Fruit fly (Drosophila melanogaster) whole organism, embryonic: ENCODE measurements around the gene CycG.

Experiments
- Atf6 ChIP-seq: fragments of 200-800 bp; sonication (Bioruptor generic); IDR thresholded peaks from 2 replicates; pipeline ENCODE4 v1.3.6; 2022; ENCODE audit warnings: missing biosample characterization, missing genetic modification characterization
- BEAF-32 ChIP-seq: fragments of 200-800 bp; sonication (Bioruptor generic); optimal IDR thresholded peaks from 3 replicates; lab custom pipeline; 2017; ENCODE audit warnings: missing biosample characterization, missing genetic modification characterization, mild to moderate bottlenecking, moderate library complexity, missing genetic modification reagents
- BtbVII ChIP-seq: fragments of 200-800 bp; sonication (Bioruptor generic); optimal IDR thresholded peaks from 3 replicates; lab custom pipeline; 2017; ENCODE audit warnings: missing biosample characterization, mild to moderate bottlenecking, missing genetic modification characterization
- CG11247 ChIP-seq: fragments of 200-800 bp; sonication (Bioruptor generic); IDR thresholded peaks from 2 replicates; pipeline ENCODE4 v1.3.6; 2022; ENCODE audit warnings: missing biosample characterization, missing genetic modification characterization
- CG12659 ChIP-seq: fragments of 200-800 bp; sonication (Bioruptor generic); optimal IDR thresholded peaks from 3 replicates; lab custom pipeline; 2017; ENCODE audit warnings: mild to moderate bottlenecking, missing biosample characterization, missing genetic modification reagents, missing genetic modification characterization
- CG12942 ChIP-seq: fragments of 200-800 bp; sonication (Bioruptor generic); optimal IDR thresholded peaks from 3 replicates; lab custom pipeline; 2016; ENCODE audit warnings: missing biosample characterization, missing genetic modification characterization
- CG13775 ChIP-seq: fragments of 200-800 bp; sonication (Bioruptor generic); optimal IDR thresholded peaks from 3 replicates; lab custom pipeline; 2017; ENCODE audit warnings: missing biosample characterization, mild to moderate bottlenecking, missing genetic modification characterization
- CG14014 ChIP-seq: fragments of 200-800 bp; sonication (Bioruptor generic); IDR thresholded peaks from 2 replicates; pipeline ENCODE4 v1.3.6; 2022; ENCODE audit warnings: missing biosample characterization, missing genetic modification characterization
- CG14710 ChIP-seq: fragments of 200-800 bp; sonication (Bioruptor generic); optimal IDR thresholded peaks from 3 replicates; lab custom pipeline; 2019; ENCODE audit warnings: missing biosample characterization, mild to moderate bottlenecking, missing genetic modification characterization, moderate library complexity
- CG15269 ChIP-seq: fragments of 200-800 bp; sonication (Bioruptor generic); optimal IDR thresholded peaks from 2 replicates; lab custom pipeline; 2018; ENCODE audit warnings: missing biosample characterization, mild to moderate bottlenecking, missing genetic modification characterization, moderate library complexity
- CG15479 ChIP-seq: fragments of 200-800 bp; sonication (Bioruptor generic); optimal IDR thresholded peaks from 3 replicates; lab custom pipeline; 2019; ENCODE audit warnings: missing biosample characterization, mild to moderate bottlenecking, missing genetic modification characterization, moderate library complexity
- CG18599 ChIP-seq: fragments of 200-800 bp; sonication (Bioruptor generic); optimal IDR thresholded peaks from 3 replicates; lab custom pipeline; 2017; ENCODE audit warnings: missing biosample characterization, missing genetic modification characterization, mild to moderate bottlenecking, moderate library complexity, missing genetic modification reagents
- CG2712 ChIP-seq: fragments of 200-800 bp; optimal IDR thresholded peaks from 3 replicates; lab custom pipeline; 2019; ENCODE audit warnings: missing biosample characterization, mild to moderate bottlenecking, missing genetic modification characterization, moderate library complexity
- CG3407 ChIP-seq: fragments of 200-800 bp; sonication (Bioruptor generic); optimal IDR thresholded peaks from 2 replicates; lab custom pipeline; 2018; ENCODE audit warnings: missing biosample characterization, mild to moderate bottlenecking, missing genetic modification characterization
- CG42726 ChIP-seq: fragments of 200-800 bp; sonication (Bioruptor generic); IDR thresholded peaks from 2 replicates; pipeline ENCODE4 v1.3.6; 2022; ENCODE audit warnings: missing biosample characterization, missing genetic modification characterization; ENCODE audit not compliant: partially characterized antibody
- CG4404 ChIP-seq: fragments of 200-800 bp; sonication (Bioruptor generic); IDR thresholded peaks from 2 replicates; pipeline ENCODE4 v1.3.6; 2022; ENCODE audit warnings: missing biosample characterization, missing genetic modification characterization
- CG4617 ChIP-seq: fragments of 200-800 bp; sonication (Bioruptor generic); optimal IDR thresholded peaks from 3 replicates; lab custom pipeline; 2016; ENCODE audit warnings: missing biosample characterization, missing genetic modification characterization, borderline replicate concordance
- CG5245 ChIP-seq: fragments of 200-800 bp; sonication (Bioruptor generic); optimal IDR thresholded peaks from 3 replicates; lab custom pipeline; 2016; ENCODE audit warnings: missing biosample characterization, missing genetic modification characterization
- CG9797 ChIP-seq: fragments of 200-800 bp; sonication (Bioruptor generic); optimal IDR thresholded peaks from 3 replicates; lab custom pipeline; 2018; ENCODE audit warnings: missing biosample characterization, mild to moderate bottlenecking, missing genetic modification characterization
- CTCF ChIP-seq: fragments of 200-800 bp; sonication (Bioruptor generic); optimal IDR thresholded peaks from 2 replicates; lab custom pipeline; 2017; ENCODE audit warnings: missing biosample characterization, mild to moderate bottlenecking, missing genetic modification characterization, moderate library complexity
- D ChIP-seq, 2 experiments: fragments of 200-800 bp in 1 of 2; fragments of >200 bp in 1 of 2; sonication (Bioruptor generic) in 1 of 2; optimal IDR thresholded peaks; 2 replicates in 1 of 2; 3 replicates in 1 of 2; lab custom pipeline; 2017; ENCODE audit warnings: mild to moderate bottlenecking in 1 of 2, missing biosample characterization in 1 of 2, missing genetic modification characterization in 1 of 2, missing genetic modification reagents in 1 of 2
- Dll ChIP-seq: fragments of 200-800 bp; sonication (Bioruptor generic); IDR thresholded peaks from 4 replicates; pipeline ENCODE4 v1.3.6; 2022; ENCODE audit warnings: missing biosample characterization, missing genetic modification characterization; ENCODE audit not compliant: partially characterized antibody
- Dp ChIP-seq: fragments of 200-800 bp; sonication (Bioruptor generic); optimal IDR thresholded peaks from 2 replicates; lab custom pipeline; 2018; ENCODE audit warnings: missing biosample characterization, mild to moderate bottlenecking, missing genetic modification characterization, moderate library complexity
- E2f2 ChIP-seq: fragments of 200-800 bp; sonication (Bioruptor generic); IDR thresholded peaks from 2 replicates; pipeline ENCODE4 v1.3.6; 2022; ENCODE audit warnings: missing biosample characterization, missing genetic modification characterization
- Hmr ChIP-seq: fragments of 200-800 bp; sonication (Bioruptor generic); optimal IDR thresholded peaks from 3 replicates; lab custom pipeline; 2017; ENCODE audit warnings: mild to moderate bottlenecking, missing biosample characterization, missing genetic modification reagents, missing genetic modification characterization
- MBD-R2 ChIP-seq: fragments of 200-800 bp; sonication (Bioruptor generic); IDR thresholded peaks from 2 replicates; pipeline ENCODE4 v1.3.6; 2022; ENCODE audit warnings: missing biosample characterization, missing genetic modification characterization
- MESR4 ChIP-seq: fragments of 200-800 bp; sonication (Bioruptor generic); optimal IDR thresholded peaks from 2 replicates; lab custom pipeline; 2018; ENCODE audit warnings: missing biosample characterization, mild to moderate bottlenecking, missing genetic modification characterization, moderate library complexity
- Nf-YC ChIP-seq: fragments of 200-800 bp; optimal IDR thresholded peaks from 3 replicates; lab custom pipeline; 2019; ENCODE audit warnings: missing biosample characterization, mild to moderate bottlenecking, missing genetic modification characterization, moderate library complexity
- Optix ChIP-seq: fragments of 200-800 bp; sonication (Bioruptor generic); IDR thresholded peaks from 3 replicates; pipeline ENCODE4 v1.3.6; 2022; ENCODE audit warnings: missing biosample characterization, missing genetic modification characterization
- Xbp1 ChIP-seq: fragments of 200-800 bp; sonication (Bioruptor generic); optimal IDR thresholded peaks from 3 replicates; lab custom pipeline; 2016; ENCODE audit warnings: missing biosample characterization, mild to moderate bottlenecking, missing genetic modification characterization
- YL-1 ChIP-seq: fragments of 200-800 bp; sonication (Bioruptor generic); optimal IDR thresholded peaks from 3 replicates; lab custom pipeline; 2017; ENCODE audit warnings: missing biosample characterization, mild to moderate bottlenecking, missing genetic modification characterization
- bigmax ChIP-seq: fragments of 200-800 bp; sonication (Bioruptor generic); optimal IDR thresholded peaks from 2 replicates; lab custom pipeline; 2018; ENCODE audit warnings: missing biosample characterization, mild to moderate bottlenecking, missing genetic modification characterization
- cwo ChIP-seq: fragments of 200-800 bp; sonication (Bioruptor generic); optimal IDR thresholded peaks from 3 replicates; lab custom pipeline; 2017; ENCODE audit warnings: missing biosample characterization, missing genetic modification characterization, mild to moderate bottlenecking, moderate library complexity, missing genetic modification reagents
- eyg ChIP-seq: fragments of 200-800 bp; sonication (Bioruptor generic); optimal IDR thresholded peaks from 3 replicates; lab custom pipeline; 2016; ENCODE audit warnings: missing biosample characterization, missing genetic modification characterization
- gcm ChIP-seq: fragments of 200-800 bp; sonication (Bioruptor generic); optimal IDR thresholded peaks from 2 replicates; lab custom pipeline; 2019; ENCODE audit warnings: missing biosample characterization, mild to moderate bottlenecking, missing genetic modification characterization, moderate library complexity
- gcm2 ChIP-seq: fragments of 200-800 bp; sonication (Bioruptor generic); optimal IDR thresholded peaks from 2 replicates; lab custom pipeline; 2016; ENCODE audit warnings: missing biosample characterization, missing genetic modification characterization
- gfzf ChIP-seq: fragments of 200-800 bp; sonication (Bioruptor generic); optimal IDR thresholded peaks from 2 replicates; lab custom pipeline; 2016; ENCODE audit warnings: missing biosample characterization, mild to moderate bottlenecking, missing genetic modification characterization, moderate library complexity
- kah ChIP-seq: fragments of 200-800 bp; sonication (Bioruptor generic); optimal IDR thresholded peaks from 2 replicates; lab custom pipeline; 2018; ENCODE audit warnings: missing biosample characterization, mild to moderate bottlenecking, missing genetic modification characterization
- lbe ChIP-seq: fragments of 200-800 bp; sonication (Bioruptor generic); optimal IDR thresholded peaks from 2 replicates; lab custom pipeline; 2016; ENCODE audit warnings: missing biosample characterization, mild to moderate bottlenecking, missing genetic modification characterization
- maf-S ChIP-seq: fragments of 200-800 bp; sonication (Bioruptor generic); optimal IDR thresholded peaks from 2 replicates; lab custom pipeline; 2016; ENCODE audit warnings: missing biosample characterization, missing genetic modification characterization
- mam ChIP-seq: fragments of 200-800 bp; sonication (Bioruptor generic); optimal IDR thresholded peaks from 3 replicates; lab custom pipeline; 2016; ENCODE audit warnings: missing biosample characterization, missing genetic modification characterization
- pzg ChIP-seq: fragments of 200-800 bp; sonication (Bioruptor generic); optimal IDR thresholded peaks from 3 replicates; lab custom pipeline; 2018; ENCODE audit warnings: missing biosample characterization, mild to moderate bottlenecking, missing genetic modification characterization, moderate library complexity
- row ChIP-seq: fragments of 200-800 bp; sonication (Bioruptor generic); IDR thresholded peaks from 3 replicates; pipeline ENCODE4 v1.3.6; 2022; ENCODE audit warnings: missing biosample characterization, missing genetic modification characterization
- slp2 ChIP-seq: fragments of 200-800 bp; sonication (Bioruptor generic); optimal IDR thresholded peaks from 2 replicates; lab custom pipeline; 2016; ENCODE audit warnings: missing biosample characterization, missing genetic modification characterization
- sna ChIP-seq: fragments of 200-800 bp; sonication (Bioruptor generic); IDR thresholded peaks from 2 replicates; pipeline ENCODE4 v1.3.6; 2022; ENCODE audit warnings: missing biosample characterization, missing genetic modification characterization; ENCODE audit not compliant: partially characterized antibody
- stwl ChIP-seq: fragments of 200-800 bp; sonication (Bioruptor generic); optimal IDR thresholded peaks from 3 replicates; lab custom pipeline; 2018; ENCODE audit warnings: missing biosample characterization, mild to moderate bottlenecking, missing genetic modification characterization, moderate library complexity
- toy ChIP-seq: fragments of 200-800 bp; sonication (Bioruptor generic); IDR thresholded peaks from 2 replicates; pipeline ENCODE4 v1.3.6; 2022; ENCODE audit warnings: missing biosample characterization, missing genetic modification characterization
- trem ChIP-seq: fragments of 200-800 bp; optimal IDR thresholded peaks from 3 replicates; lab custom pipeline; 2019; ENCODE audit warnings: missing biosample characterization, mild to moderate bottlenecking, missing genetic modification characterization, moderate library complexity
- vvl ChIP-seq: fragments of 200-800 bp; sonication (Bioruptor generic); IDR thresholded peaks from 2 replicates; pipeline ENCODE4 v1.3.6; 2022; ENCODE audit warnings: missing biosample characterization, missing genetic modification characterization
- wek ChIP-seq: fragments of 200-800 bp; sonication (Bioruptor generic); optimal IDR thresholded peaks from 3 replicates; lab custom pipeline; 2018; ENCODE audit warnings: missing biosample characterization, mild to moderate bottlenecking, missing genetic modification characterization, moderate library complexity
- yki ChIP-seq: fragments of >200 bp; optimal IDR thresholded peaks from 3 replicates; lab custom pipeline; 2018

Gene CycG

dm6 chr3R:31617801-31618200 is 5.3 kb upstream of the CycG start, which contains the start of gene pasha:
Gene pasha, plus strand, starts transcription at chr3R:31617977.
- TF ChIP-seq sna: no peak
- TF ChIP-seq BtbVII: no peak
- TF ChIP-seq CG2712: peak; percentile 9
- TF ChIP-seq CG14710: peak; percentile 19
- TF ChIP-seq bigmax (GFP tag; lab: Kevin White, UChicago): no peak
- TF ChIP-seq MESR4 (GFP tag; lab: Kevin White, UChicago): peak; percentile 19
- peak; percentile 84 for TF ChIP-seq MBD-R2 (GFP tag; lab: Robert Waterston, UW)
- peak; percentile 86 for TF ChIP-seq wek (GFP tag; lab: Kevin White, UChicago)
- TF ChIP-seq YL-1: peak; percentile 53
- TF ChIP-seq CG3407 (GFP tag; lab: Kevin White, UChicago): no peak
- peak; percentile 10 for TF ChIP-seq BEAF-32 (GFP tag; lab: Kevin White, UChicago)
- TF ChIP-seq Dp (GFP tag; lab: Kevin White, UChicago): peak; percentile 41
- peak; percentile 2 for TF ChIP-seq trem
- peak; percentile 12 for TF ChIP-seq CG15479
- no peak for TF ChIP-seq CG5245 (GFP tag; lab: Kevin White, UChicago)
- peak; percentile 51 for TF ChIP-seq CG9797 (GFP tag; lab: Kevin White, UChicago)
- TF ChIP-seq gcm (GFP tag; lab: Kevin White, UChicago): no peak
- no peak for TF ChIP-seq CG13775 (GFP tag; lab: Kevin White, UChicago)
- TF ChIP-seq CG4617 (GFP tag; lab: Kevin White, UChicago): peak; percentile 80
- peak; percentile 64 for TF ChIP-seq gfzf (GFP tag; lab: Kevin White, UChicago)
- peak; percentile 3 for TF ChIP-seq lbe (GFP tag; lab: Kevin White, UChicago)
- TF ChIP-seq CTCF (GFP tag; lab: Kevin White, UChicago): peak; percentile 65
- no peak for TF ChIP-seq CG18599 (GFP tag; lab: Kevin White, UChicago)
- no peak for TF ChIP-seq Hmr (GFP tag; lab: Kevin White, UChicago)
- peak; percentile 35 for TF ChIP-seq pzg
- peak; percentile 70 for TF ChIP-seq vvl (GFP tag; lab: Robert Waterston, UW)
- TF ChIP-seq mam (GFP tag; lab: Kevin White, UChicago): no peak
- TF ChIP-seq row (GFP tag; lab: Robert Waterston, UW): peak; percentile 36; the same call in 2 of the 3 replicates
- TF ChIP-seq E2f2 (GFP tag; lab: Robert Waterston, UW): peak; percentile 65
- no peak for TF ChIP-seq yki (lab: Kevin White, UChicago)
- no peak for TF ChIP-seq slp2 (GFP tag; lab: Kevin White, UChicago)
- 0 out of 4 replicates have a peak, but pooled peaks have one; percentile 20 for TF ChIP-seq Dll (GFP tag; lab: Robert Waterston, UW)
- peak; percentile 66 for TF ChIP-seq stwl
- no peak for TF ChIP-seq Nf-YC (tag; lab: Kevin White, UChicago)
- no peak for TF ChIP-seq toy (GFP tag; lab: Robert Waterston, UW)
- peak; percentile 1 for TF ChIP-seq CG12659 (GFP tag; lab: Kevin White, UChicago)
- TF ChIP-seq cwo (GFP tag; lab: Kevin White, UChicago): no peak
- TF ChIP-seq maf-S (GFP tag; lab: Kevin White, UChicago): no peak
- TF ChIP-seq, all 482 proteins: peak for 22

dm6 chr3R:31616001-31616400 is 3.5 kb upstream of the CycG start, which contains the start of the genes Mnat9 and CG1792:
Gene Mnat9, minus strand, starts transcription at chr3R:31616160.
Gene CG1792, plus strand, starts transcription at chr3R:31616303.
- TF ChIP-seq Optix (GFP tag; lab: Robert Waterston, UW) (peak; percentile 98), mam (GFP tag; lab: Kevin White, UChicago) (peak; percentile 99), CG15269 (tag; lab: Kevin White, UChicago) (peak; percentile 98), eyg (GFP tag; lab: Kevin White, UChicago) (peak; percentile 96), CG18599 (GFP tag; lab: Kevin White, UChicago) (peak; percentile 98), gcm2 (GFP tag; lab: Kevin White, UChicago) (peak; percentile 96), CG4404 (peak; percentile 96), Atf6 (GFP tag; lab: Robert Waterston, UW) (peak; percentile 99), D (optimal IDR thresholded peaks at IDR 0.05; lab: Kevin White, UChicago) (no peak), D (GFP tag; optimal IDR thresholded peaks at IDR 0.05; lab: Kevin White, UChicago) (peak; percentile 96), CG12942 (GFP tag; lab: Kevin White, UChicago) (peak; percentile 99), CG11247 (GFP tag; lab: Robert Waterston, UW) (peak; percentile 100), trem (peak; percentile 96), Xbp1 (GFP tag; lab: Kevin White, UChicago) (peak; percentile 99), CG42726 (no peak), kah (GFP tag; lab: Kevin White, UChicago) (peak; percentile 95), CG14014 (GFP tag; lab: Robert Waterston, UW) (peak; percentile 99)
